Worm (Caenorhabditis elegans) whole organism, midembryonic: ENCODE measurements around the gene srw-39.

ENCODE experiments used
- T22C8.4 ChIP-seq: fragments of 200-800 bp; sonication (Bioruptor generic); IDR thresholded peaks from 2 replicates; pipeline ENCODE4 v1.3.6; 2022; ENCODE audit warnings: missing genetic modification characterization, missing compliant biosample characterization
- cog-1 ChIP-seq: sonication (generic microtip); optimal IDR thresholded peaks from 2 replicates; lab custom pipeline; 2016; ENCODE audit warnings: missing genetic modification characterization, missing compliant biosample characterization
- flt-1 ChIP-seq: fragments of 200-800 bp; sonication (Bioruptor generic); IDR thresholded peaks from 2 replicates; pipeline ENCODE4 v1.3.6; 2022; ENCODE audit warnings: missing genetic modification characterization, missing compliant biosample characterization
- klf-2 ChIP-seq: fragments of 200-800 bp; sonication (Bioruptor generic); conservative IDR thresholded peaks from 2 replicates; pipeline ENCODE4 v1.3.6; 2022; ENCODE audit warnings: missing genetic modification reagents, missing genetic modification characterization, missing compliant biosample characterization
- med-1 ChIP-seq: sonication (generic microtip); optimal IDR thresholded peaks from 2 replicates; lab custom pipeline; 2017; ENCODE audit warnings: missing genetic modification characterization, mild to moderate bottlenecking, missing compliant biosample characterization, antibody characterized with exemption, missing genetic modification reagents; ENCODE audit not compliant: insufficient read depth
- ref-1 ChIP-seq: fragments of 200-800 bp; sonication (Bioruptor generic); conservative IDR thresholded peaks from 2 replicates; pipeline ENCODE4 v1.3.6; 2022; ENCODE audit warnings: missing genetic modification reagents, missing genetic modification characterization, missing compliant biosample characterization
- tab-1 ChIP-seq: fragments of 200-800 bp; sonication (Bioruptor generic); IDR thresholded peaks from 2 replicates; pipeline ENCODE4 v1.3.6; 2022; ENCODE audit warnings: missing genetic modification characterization, missing compliant biosample characterization
- ztf-23 ChIP-seq: fragments of 200-800 bp; sonication (Bioruptor generic); IDR thresholded peaks from 2 replicates; pipeline ENCODE4 v1.3.6; 2022; ENCODE audit warnings: missing genetic modification reagents, missing genetic modification characterization, missing compliant biosample characterization
- ztf-29 ChIP-seq: fragments of 200-800 bp; sonication (Bioruptor generic); IDR thresholded peaks from 2 replicates; pipeline ENCODE4 v1.3.6; 2022; ENCODE audit warnings: missing genetic modification reagents, missing genetic modification characterization, missing compliant biosample characterization

DNA sequence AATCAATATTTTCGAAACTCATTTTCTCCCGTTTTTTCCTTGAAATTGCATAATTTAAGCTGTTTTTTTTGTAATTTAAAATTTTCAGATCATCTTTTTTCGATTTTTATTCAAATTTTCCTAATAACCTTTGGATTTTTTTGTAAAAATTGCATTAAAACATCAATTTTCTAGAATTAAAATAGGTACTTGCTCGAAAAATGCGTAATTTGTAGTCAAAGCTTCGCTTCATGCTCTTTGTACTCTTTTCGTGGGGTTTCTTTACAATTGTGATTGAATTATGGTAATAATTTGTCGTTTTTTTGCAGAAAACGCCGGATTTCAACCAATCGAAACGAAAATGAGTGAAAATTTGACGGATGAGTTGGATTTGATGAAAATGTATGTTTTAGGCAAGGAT, 27.1 kb upstream of the srw-39 start, which contains the start of gene fog-2:
- TF ChIP-seq flt-1 (GFP tag; lab: Robert Waterston, UW) (no peak), T22C8.4 (GFP tag; lab: Robert Waterston, UW) (no peak), ztf-29 (GFP tag; lab: Robert Waterston, UW) (no peak), tab-1 (no peak), ref-1 (GFP tag; lab: Robert Waterston, UW) (no peak), klf-2 (no peak), med-1 (GFP tag; lab: Kevin White, UChicago) (no peak), cog-1 (tag; lab: Kevin White, UChicago) (no peak), ztf-23 (GFP tag; lab: Robert Waterston, UW) (no peak)
